Worm (Caenorhabditis elegans): ENCODE data around the gene cut-3.

Gene cut-3

ce11 chrII:8404748-8405147, 41.9 kb downstream of the cut-3 start, which contains the start of gene skpo-1:
TSS of gene skpo-1 (minus strand) at chrII:8404848.
- TF ChIP-seq cog-1 (tag; optimal IDR thresholded peaks at IDR 0.05), result no peak
- no peak for TF ChIP-seq tab-1 (GFP tag; IDR thresholded peaks at IDR 0.05)
- TF ChIP-seq ztf-29 (GFP tag; IDR thresholded peaks at IDR 0.05), result no peak
- TF ChIP-seq ztf-23 (GFP tag; IDR thresholded peaks at IDR 0.05), result no peak
- no peak for TF ChIP-seq T22C8.4 (GFP tag; IDR thresholded peaks at IDR 0.05)
- TF ChIP-seq med-1 (GFP tag; optimal IDR thresholded peaks at IDR 0.05; ENCODE audit: insufficient read depth), result no peak
- TF ChIP-seq ref-1 (GFP tag; conservative IDR thresholded peaks at IDR 0.05), result no peak
- TF ChIP-seq flt-1 (GFP tag; IDR thresholded peaks at IDR 0.05), result no peak
- TF ChIP-seq klf-2 (GFP tag; conservative IDR thresholded peaks at IDR 0.05), result no peak

- TF ChIP-seq ztf-23 (GFP tag; IDR thresholded peaks at IDR 0.05) (no peak), tab-1 (GFP tag; IDR thresholded peaks at IDR 0.05) (no peak), ref-1 (GFP tag; conservative IDR thresholded peaks at IDR 0.05) (no peak), flt-1 (GFP tag; IDR thresholded peaks at IDR 0.05) (no peak), klf-2 (GFP tag; conservative IDR thresholded peaks at IDR 0.05) (no peak), T22C8.4 (GFP tag; IDR thresholded peaks at IDR 0.05) (no peak), ztf-29 (GFP tag; IDR thresholded peaks at IDR 0.05) (no peak), med-1 (GFP tag; optimal IDR thresholded peaks at IDR 0.05; ENCODE audit: insufficient read depth) (no peak), cog-1 (tag; optimal IDR thresholded peaks at IDR 0.05) (no peak)
Measured at ce11 chrII:8399997-8400396, 46.6 kb downstream of the cut-3 start.

- TF ChIP-seq ztf-23 (GFP tag; IDR thresholded peaks at IDR 0.05), result no peak
Measured at ce11 chrII:8399064-8399463, 47.6 kb downstream of the cut-3 start, which contains the start of gene dod-23. TSS of gene dod-23 (minus strand) at chrII:8399164.

ce11 chrII:8396041-8396440, 50.6 kb downstream of the cut-3 start, which contains the start of gene F49E12.7:
TSS of gene F49E12.7 (minus strand) at chrII:8396141.
- TF ChIP-seq klf-2 (GFP tag; conservative IDR thresholded peaks at IDR 0.05) (no peak), med-1 (GFP tag; optimal IDR thresholded peaks at IDR 0.05; ENCODE audit: insufficient read depth) (no peak), ztf-29 (GFP tag; IDR thresholded peaks at IDR 0.05) (no peak), T22C8.4 (GFP tag; IDR thresholded peaks at IDR 0.05) (no peak), flt-1 (GFP tag; IDR thresholded peaks at IDR 0.05) (no peak)
